Fruit fly (Drosophila melanogaster) whole organism, embryonic: ENCODE results near the gene CG13716.

ENCODE experiments used
- Atf6 ChIP-seq: fragments of 200-800 bp; sonication (Bioruptor generic); IDR thresholded peaks from 2 replicates; pipeline ENCODE4 v1.3.6; 2022; ENCODE audit warnings: missing biosample characterization, missing genetic modification characterization
- B-H1 ChIP-seq: fragments of 200-800 bp; sonication (Bioruptor generic); IDR thresholded peaks from 3 replicates; pipeline ENCODE4 v1.3.6; 2022; ENCODE audit warnings: missing biosample characterization, missing genetic modification characterization
- CG18764 ChIP-seq: fragments of 200-800 bp; sonication (Bioruptor generic); optimal IDR thresholded peaks from 3 replicates; lab custom pipeline; 2016; ENCODE audit warnings: missing biosample characterization, missing genetic modification characterization
- CG30403 ChIP-seq: fragments of 200-800 bp; sonication (Bioruptor generic); optimal IDR thresholded peaks from 3 replicates; lab custom pipeline; 2016; ENCODE audit warnings: missing biosample characterization, missing genetic modification characterization
- CG5245 ChIP-seq: fragments of 200-800 bp; sonication (Bioruptor generic); optimal IDR thresholded peaks from 3 replicates; lab custom pipeline; 2016; ENCODE audit warnings: missing biosample characterization, missing genetic modification characterization
- CG7271 ChIP-seq: fragments of 200-800 bp; sonication (Bioruptor generic); optimal IDR thresholded peaks from 2 replicates; lab custom pipeline; 2018; ENCODE audit warnings: missing biosample characterization, mild to moderate bottlenecking, missing genetic modification characterization, moderate library complexity
- CHES-1-like ChIP-seq: fragments of 200-800 bp; sonication (Bioruptor generic); optimal IDR thresholded peaks from 2 replicates; lab custom pipeline; 2016; ENCODE audit warnings: missing biosample characterization, missing genetic modification characterization
- Dfd ChIP-seq, 2 experiments: fragments of >200 bp; optimal IDR thresholded peaks; 2 replicates each; lab custom pipeline; 2017; ENCODE audit warnings: missing biosample characterization in 2 of 2, missing genetic modification characterization in 2 of 2
- Myb ChIP-seq: fragments of 200-800 bp; sonication (Bioruptor generic); optimal IDR thresholded peaks from 2 replicates; lab custom pipeline; 2016; ENCODE audit warnings: missing biosample characterization, missing genetic modification characterization
- Sox102F ChIP-seq: fragments of 200-800 bp; sonication (Bioruptor generic); optimal IDR thresholded peaks from 2 replicates; lab custom pipeline; 2018; ENCODE audit warnings: missing biosample characterization, mild to moderate bottlenecking, missing genetic modification characterization, moderate library complexity
- lola ChIP-seq, 3 experiments: fragments of >200 bp in 2 of 3; fragments of 200-800 bp in 1 of 3; sonication (Bioruptor generic) in 1 of 3; optimal IDR thresholded peaks; 2 replicates each; lab custom pipeline; 2017 to 2019; ENCODE audit warnings: missing biosample characterization in 3 of 3, missing genetic modification characterization in 3 of 3, mild to moderate bottlenecking in 1 of 3, moderate library complexity in 1 of 3
- sd ChIP-seq: fragments of 200-800 bp; sonication (Bioruptor generic); optimal IDR thresholded peaks from 3 replicates; lab custom pipeline; 2018; ENCODE audit warnings: missing biosample characterization, mild to moderate bottlenecking, missing genetic modification characterization, moderate library complexity
- tap ChIP-seq: fragments of 200-800 bp; optimal IDR thresholded peaks from 3 replicates; lab custom pipeline; 2019; ENCODE audit warnings: missing biosample characterization, mild to moderate bottlenecking, missing genetic modification characterization, moderate library complexity

DNA sequence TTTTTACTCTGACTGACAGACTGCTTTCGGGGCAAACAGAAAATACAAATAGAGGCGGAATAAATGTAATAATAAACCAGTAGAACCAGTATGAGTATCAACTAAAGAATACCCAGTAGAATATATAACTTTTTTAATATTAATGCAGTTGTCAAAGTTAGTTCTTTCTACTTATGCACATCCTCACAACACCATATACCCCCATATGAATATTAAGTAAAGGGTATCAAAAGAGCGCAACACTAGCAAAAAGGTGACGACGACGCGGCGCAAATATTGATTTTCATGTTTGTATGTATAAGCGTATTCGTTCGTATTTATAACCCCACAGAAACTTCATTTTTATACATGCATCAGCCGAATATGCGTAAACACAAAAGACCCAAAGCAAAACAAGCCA, 21.5 kb downstream of the CG13716 start:
- peak; percentile 77 for TF ChIP-seq CHES-1-like (GFP tag; lab: Kevin White, UChicago)
- peak; percentile 91 for TF ChIP-seq CG7271
- TF ChIP-seq B-H1 (GFP tag; lab: Robert Waterston, UW): peak; percentile 91
- TF ChIP-seq Sox102F: peak; percentile 96
- TF ChIP-seq sd (tag; lab: Kevin White, UChicago): peak; percentile 77
- TF ChIP-seq CG5245 (GFP tag; lab: Kevin White, UChicago): peak; percentile 95
- peak in 1 of 3 experiments; percentile 90 for TF ChIP-seq lola (GFP tag; optimal IDR thresholded peaks at IDR 0.05; lab: Kevin White, UChicago)
- peak; percentile 96 for TF ChIP-seq tap (tag; lab: Kevin White, UChicago)
- peak; percentile 92 for TF ChIP-seq CG30403
- TF ChIP-seq CG18764 (GFP tag; lab: Kevin White, UChicago): peak; percentile 94
- TF ChIP-seq Myb (GFP tag; lab: Kevin White, UChicago): peak; percentile 39
- peak; percentile 93 for TF ChIP-seq Atf6
- no peak for TF ChIP-seq Dfd (GFP tag; optimal IDR thresholded peaks at IDR 0.05; lab: Kevin White, UChicago)
